Fruit fly (Drosophila melanogaster): Measurements from ENCODE around the gene CG43220.

CG43220 gene

DNA sequence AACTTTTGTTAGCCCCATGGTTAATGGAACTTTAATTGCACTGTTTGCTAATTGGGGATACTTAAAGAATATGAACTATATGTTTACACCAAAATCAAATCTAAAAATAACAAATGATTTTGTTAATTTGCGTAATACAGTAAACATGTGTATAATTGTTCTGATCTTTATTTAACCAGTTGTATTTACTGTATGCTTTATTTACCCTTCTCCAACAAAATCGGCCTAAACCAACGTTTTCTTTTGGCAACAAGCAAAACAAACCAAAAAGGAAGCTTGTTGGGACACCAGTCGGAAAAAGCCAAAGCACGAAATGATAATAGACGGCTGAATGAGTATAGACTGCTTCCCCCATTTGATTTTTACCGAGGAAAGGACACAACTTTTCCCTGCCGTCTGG lies 15.7 kb upstream of the CG43220 start (continued):
- TF ChIP-seq CG10565 (GFP tag; optimal IDR thresholded peaks at IDR 0.05) (no peak), ems (GFP tag; optimal IDR thresholded peaks at IDR 0.05) (no peak), CG8281 (tag; optimal IDR thresholded peaks at IDR 0.05) (no peak), MBD-R2 (GFP tag; IDR thresholded peaks at IDR 0.05) (no peak), CG14014 (GFP tag; IDR thresholded peaks at IDR 0.05) (peak; percentile 53; the same call in 1 of the 2 replicates), slou (GFP tag; optimal IDR thresholded peaks at IDR 0.05) (peak; percentile 59), lov (optimal IDR thresholded peaks at IDR 0.05) (no peak), lov (GFP tag; IDR thresholded peaks at IDR 0.05) (no peak), CG12299 (tag; optimal IDR thresholded peaks at IDR 0.05) (peak; percentile 71), ato (GFP tag; IDR thresholded peaks at IDR 0.05; ENCODE audit: partially characterized antibody) (no peak)

DNA sequence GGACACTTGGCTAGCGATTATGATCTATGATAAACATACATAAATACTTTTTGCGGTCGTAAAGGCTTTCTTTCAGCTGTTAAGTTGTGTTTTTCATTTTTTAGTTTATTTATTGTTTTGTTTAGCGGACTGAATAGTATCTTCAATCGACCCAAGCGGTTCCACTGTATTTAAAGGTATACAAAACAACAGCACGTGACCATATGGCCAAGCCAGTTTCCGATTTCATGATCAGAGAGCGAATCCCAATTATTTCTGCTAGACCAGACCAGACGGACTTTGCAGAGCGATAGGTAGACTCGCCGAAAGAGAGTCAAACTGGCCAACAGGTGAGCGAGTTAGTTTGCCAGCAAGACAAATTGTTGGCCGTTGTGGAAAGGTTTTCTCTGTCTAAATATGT lies 14.8 kb upstream of the CG43220 start, which contains the start of gene Sgt:
Gene Sgt, plus strand, starts transcription at position 80 of the 400 bp plus-strand sequence.
- TF ChIP-seq slp2 (GFP tag; optimal IDR thresholded peaks at IDR 0.05) (no peak), Dp (GFP tag; optimal IDR thresholded peaks at IDR 0.05) (no peak), corto (GFP tag; optimal IDR thresholded peaks at IDR 0.05) (no peak), Atf3 (GFP tag; optimal IDR thresholded peaks at IDR 0.05) (no peak), NK7.1 (GFP tag; optimal IDR thresholded peaks at IDR 0.05) (no peak), CG1233 (GFP tag; optimal IDR thresholded peaks at IDR 0.05) (no peak), psq (GFP tag; optimal IDR thresholded peaks at IDR 0.05) (no peak), inv (GFP tag; IDR thresholded peaks at IDR 0.05; ENCODE audit: partially characterized antibody) (no peak), Deaf1 (tag; optimal IDR thresholded peaks at IDR 0.05) (no peak), Dad (GFP tag; optimal IDR thresholded peaks at IDR 0.05) (no peak), CG3995 (GFP tag; optimal IDR thresholded peaks at IDR 0.05) (no peak), ken (GFP tag; IDR thresholded peaks at IDR 0.05) (no peak), cwo (GFP tag; optimal IDR thresholded peaks at IDR 0.05) (peak; percentile 93), CG18011 (GFP tag; optimal IDR thresholded peaks at IDR 0.05) (peak; percentile 10), pho (GFP tag; optimal IDR thresholded peaks at IDR 0.05) (no peak), chif (GFP tag; optimal IDR thresholded peaks at IDR 0.05) (no peak), CG13624 (GFP tag; optimal IDR thresholded peaks at IDR 0.05) (no peak), CG17802 (tag; optimal IDR thresholded peaks at IDR 0.05) (no peak), Dfd (GFP tag; optimal IDR thresholded peaks at IDR 0.05) (no peak), Dll (GFP tag; IDR thresholded peaks at IDR 0.05; ENCODE audit: partially characterized antibody) (no peak), hb (GFP tag; IDR thresholded peaks at IDR 0.05; ENCODE audit: partially characterized antibody) (no peak), CG42726 (GFP tag; IDR thresholded peaks at IDR 0.05; ENCODE audit: partially characterized antibody) (no peak), Trl (optimal IDR thresholded peaks at IDR 0.05) (peak; percentile 41 to 59), Trl (GFP tag; optimal IDR thresholded peaks at IDR 0.05) (no peak), HLH54F (GFP tag; optimal IDR thresholded peaks at IDR 0.05) (no peak), otp (GFP tag; IDR thresholded peaks at IDR 0.05) (no peak), CG11560 (tag; IDR thresholded peaks at IDR 0.05) (no peak), sens (GFP tag) (no peak), ems (GFP tag; optimal IDR thresholded peaks at IDR 0.05) (no peak), Camta (GFP tag; optimal IDR thresholded peaks at IDR 0.05) (no peak), CG1832 (GFP tag; optimal IDR thresholded peaks at IDR 0.05) (no peak), CG32767 (GFP tag; IDR thresholded peaks at IDR 0.05) (no peak), grau (tag; optimal IDR thresholded peaks at IDR 0.05) (peak; percentile 4), gcm2 (GFP tag; optimal IDR thresholded peaks at IDR 0.05) (no peak), ssp (GFP tag; IDR thresholded peaks at IDR 0.05) (no peak), CG6689 (GFP tag; IDR thresholded peaks at IDR 0.05) (no peak), cg (GFP tag; optimal IDR thresholded peaks at IDR 0.05) (peak; percentile 37), CG10366 (GFP tag; IDR thresholded peaks at IDR 0.05) (no peak), salm (tag; optimal IDR thresholded peaks at IDR 0.05) (no peak), HmgZ (tag; optimal IDR thresholded peaks at IDR 0.05) (peak; percentile 11), CG2120 (GFP tag; optimal IDR thresholded peaks at IDR 0.05) (peak; percentile 11), CG8924 (tag; optimal IDR thresholded peaks at IDR 0.05) (no peak), ttk (GFP tag; IDR thresholded peaks at IDR 0.05) (no peak)
